Worm (Caenorhabditis elegans) whole organism, young adult: Measurements from ENCODE around the gene F25A2.1.

Experiments
- B0035.1 ChIP-seq: sonication (generic microtip); optimal IDR thresholded peaks from 2 replicates; lab custom pipeline; 2016; ENCODE audit warnings: missing genetic modification characterization, mild to moderate bottlenecking, missing compliant biosample characterization, missing genotype, missing genetic modification reagents
- C06A6.2 ChIP-seq: fragments of 200-800 bp; sonication (Bioruptor generic); conservative IDR thresholded peaks from 2 replicates; pipeline ENCODE4 v1.3.6; 2022; ENCODE audit warnings: missing genetic modification characterization, missing compliant biosample characterization
- C17E4.6 ChIP-seq: fragments of 200-800 bp; sonication (Bioruptor generic); IDR thresholded peaks from 2 replicates; pipeline ENCODE4 v1.3.6; 2022; ENCODE audit warnings: missing genetic modification reagents, missing genetic modification characterization, missing compliant biosample characterization
- F37B4.10 ChIP-seq: fragments of 200-800 bp; sonication (Bioruptor generic); IDR thresholded peaks from 2 replicates; pipeline ENCODE4 v1.3.6; 2022; ENCODE audit warnings: missing genetic modification characterization, missing compliant biosample characterization
- Y95B8A.8 ChIP-seq: fragments of 200-800 bp; sonication (Bioruptor generic); IDR thresholded peaks from 2 replicates; pipeline ENCODE4 v1.3.6; 2022; ENCODE audit warnings: missing genetic modification reagents, missing genetic modification characterization, missing compliant biosample characterization
- ZK185.1 ChIP-seq: sonication (generic microtip); optimal IDR thresholded peaks from 2 replicates; lab custom pipeline; 2016; ENCODE audit warnings: mild to moderate bottlenecking, missing genetic modification characterization, missing compliant biosample characterization; ENCODE audit not compliant: poor library complexity, severe bottlenecking
- attf-3 ChIP-seq: fragments of 200-800 bp; sonication (Bioruptor generic); conservative IDR thresholded peaks from 2 replicates; pipeline ENCODE4 v1.3.6; 2022; ENCODE audit warnings: missing genetic modification reagents, missing genetic modification characterization, missing compliant biosample characterization
- lin-35 ChIP-seq, 3 experiments: fragments of 150-350 bp in 2 of 3; sonication (generic microtip) in 1 of 3; optimal IDR thresholded peaks; 2 replicates each; lab custom pipeline; 2014 to 2018; ENCODE audit warnings: missing biosample characterization in 3 of 3, missing genetic modification characterization in 3 of 3, missing genetic modification reagents in 3 of 3
- madf-10 ChIP-seq: sonication (generic microtip); optimal IDR thresholded peaks from 2 replicates; lab custom pipeline; 2016; ENCODE audit warnings: mild to moderate bottlenecking, missing genetic modification characterization, missing compliant biosample characterization
- nhr-90 ChIP-seq: sonication (generic microtip); optimal IDR thresholded peaks from 2 replicates; lab custom pipeline; 2016; ENCODE audit warnings: missing genotype, mild to moderate bottlenecking, missing genetic modification characterization, missing compliant biosample characterization
- tlf-1 ChIP-seq: fragments of 200-800 bp; sonication (Bioruptor generic); optimal IDR thresholded peaks from 2 replicates; lab custom pipeline; 2018; ENCODE audit warnings: mild to moderate bottlenecking, missing genetic modification characterization, missing compliant biosample characterization
- unc-62 ChIP-seq: fragments of 150-350 bp; optimal IDR thresholded peaks from 2 replicates; lab custom pipeline; 2014; ENCODE audit warnings: missing biosample characterization, missing genetic modification reagents, missing genetic modification characterization
- ztf-18 ChIP-seq: sonication (generic microtip); optimal IDR thresholded peaks from 2 replicates; lab custom pipeline; 2016; ENCODE audit warnings: missing genotype, mild to moderate bottlenecking, missing genetic modification characterization, missing compliant biosample characterization

DNA sequence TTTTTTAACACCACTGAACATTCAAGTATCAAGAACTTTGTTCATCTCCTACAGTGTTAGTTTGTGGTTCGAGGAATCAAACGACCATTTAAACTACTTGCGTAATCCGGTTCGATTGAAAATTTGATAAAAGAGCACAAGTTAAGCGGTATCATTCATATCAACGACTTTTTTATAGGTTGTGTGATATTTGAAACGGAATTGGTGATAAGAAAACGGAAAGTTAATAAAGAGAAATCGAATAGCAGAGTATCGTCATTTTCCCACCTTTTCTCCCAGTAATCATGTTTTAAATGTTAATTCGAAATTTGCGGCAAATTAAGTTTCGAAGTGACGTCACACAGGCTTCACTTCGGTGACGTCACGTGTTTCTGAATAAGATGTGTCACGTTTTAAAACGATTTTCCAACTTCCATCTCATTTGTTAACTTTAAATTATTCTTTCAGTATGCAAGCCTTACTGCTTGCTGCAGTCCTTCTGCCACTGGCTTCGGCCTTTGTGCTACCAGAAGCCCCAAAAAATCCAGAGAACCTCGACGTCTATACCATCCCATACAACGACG, 3.0 kb upstream of the F25A2.1 start, which contains the start of gene T21H3.1:
- TF ChIP-seq Y95B8A.8 (no peak), nhr-90 (tag; lab: Kevin White, UChicago) (no peak), F37B4.10 (GFP tag; lab: Robert Waterston, UW) (no peak), ZK185.1 (tag; lab: Kevin White, UChicago) (no peak), lin-35 (GFP tag; optimal IDR thresholded peaks at IDR 0.05; lab: Kevin White, UChicago) (no peak), C17E4.6 (GFP tag; lab: Robert Waterston, UW) (no peak), tlf-1 (GFP tag; lab: Kevin White, UChicago) (no peak), unc-62 (no peak), ztf-18 (tag; lab: Kevin White, UChicago) (no peak), attf-3 (GFP tag; lab: Robert Waterston, UW) (no peak), C06A6.2 (no peak), B0035.1 (no peak), madf-10 (tag; lab: Kevin White, UChicago) (no peak)
